Fruit fly (Drosophila melanogaster) Kc167 (cell line): Measurements from ENCODE around the gene dpr18.

Experiments used
- Myc ChIP-seq: fragments of >200 bp; optimal IDR thresholded peaks from 2 replicates; lab custom pipeline; 2017; ENCODE audit warnings: missing external identifiers
- psq ChIP-seq: fragments of >200 bp; optimal IDR thresholded peaks from 2 replicates; lab custom pipeline; 2017; ENCODE audit warnings: missing external identifiers
- ttk ChIP-seq: sonication (Bioruptor generic); optimal IDR thresholded peaks from 2 replicates; lab custom pipeline; 2017; ENCODE audit warnings: missing external identifiers

dm6 chrX:16104056-16104737 lies 40.7 kb downstream of the dpr18 start:
- TF ChIP-seq psq = no peak
- no peak for TF ChIP-seq ttk (lab: Kevin White, UChicago)
- TF ChIP-seq Myc = no peak
